Worm (Caenorhabditis elegans): ENCODE results near the gene rpn-3.

Gene rpn-3

ce11 chrIII:8413501-8413900, 33.7 kb upstream of the rpn-3 start:
- no peak for TF ChIP-seq mdl-1 (tag; optimal IDR thresholded peaks at IDR 0.05)
- no peak for TF ChIP-seq C34F6.9 (tag; optimal IDR thresholded peaks at IDR 0.05)
- no peak for TF ChIP-seq elt-1 (tag; optimal IDR thresholded peaks at IDR 0.05)
- no peak for TF ChIP-seq mbf-1 (tag; optimal IDR thresholded peaks at IDR 0.05)
- TF ChIP-seq nhr-77 (tag; optimal IDR thresholded peaks at IDR 0.05): no peak
- TF ChIP-seq ZK546.5 (tag; optimal IDR thresholded peaks at IDR 0.05): no peak
- TF ChIP-seq zag-1 (tag; optimal IDR thresholded peaks at IDR 0.05): no peak
- no peak for TF ChIP-seq ceh-82 (tag; optimal IDR thresholded peaks at IDR 0.05)
- TF ChIP-seq nhr-11 (tag; optimal IDR thresholded peaks at IDR 0.05): no peak
- no peak for TF ChIP-seq unc-55 (GFP tag; optimal IDR thresholded peaks at IDR 0.05)
- no peak for TF ChIP-seq nhr-23 (tag; optimal IDR thresholded peaks at IDR 0.05)
- TF ChIP-seq mab-5 (tag; optimal IDR thresholded peaks at IDR 0.05): no peak
- no peak for TF ChIP-seq nhr-129 (tag; optimal IDR thresholded peaks at IDR 0.05)
- no peak for TF ChIP-seq fos-1 (tag; optimal IDR thresholded peaks at IDR 0.05)
- no peak for TF ChIP-seq lin-11 (tag; optimal IDR thresholded peaks at IDR 0.05)
- TF ChIP-seq unc-62 (GFP tag; optimal IDR thresholded peaks at IDR 0.05): no peak
- no peak for TF ChIP-seq Y55F3AM.14 (GFP tag; optimal IDR thresholded peaks at IDR 0.05)

- TF ChIP-seq nhr-77 (tag; optimal IDR thresholded peaks at IDR 0.05) (no peak), ceh-82 (tag; optimal IDR thresholded peaks at IDR 0.05) (no peak), ztf-1 (GFP tag; conservative IDR thresholded peaks at IDR 0.05) (no peak)
Observed at ce11 chrIII:8416871-8417191, 30.3 kb upstream of the rpn-3 start.

ce11 chrIII:8417192-8417967, 29.8 kb upstream of the rpn-3 start:
- TF ChIP-seq sem-4 (tag; optimal IDR thresholded peaks at IDR 0.05) (peak; percentile 93), elt-1 (tag; optimal IDR thresholded peaks at IDR 0.05) (no peak), fos-1 (tag; optimal IDR thresholded peaks at IDR 0.05) (peak; percentile 88), ztf-1 (GFP tag; conservative IDR thresholded peaks at IDR 0.05) (no peak), lin-13 (GFP tag; optimal IDR thresholded peaks at IDR 0.05) (peak; percentile 93), blmp-1 (tag; optimal IDR thresholded peaks at IDR 0.05; ENCODE audit: insufficient read depth) (peak; percentile 77), elt-3 (tag; optimal IDR thresholded peaks at IDR 0.05) (no peak), ama-1 (optimal IDR thresholded peaks at IDR 0.05) (no peak), nhr-237 (tag; optimal IDR thresholded peaks at IDR 0.05) (no peak), lin-39 (tag; optimal IDR thresholded peaks at IDR 0.05) (peak; percentile 90), F13H6.1 (tag; optimal IDR thresholded peaks at IDR 0.05) (peak; percentile 98), snpc-4 (tag; optimal IDR thresholded peaks at IDR 0.05) (peak; percentile 64), ztf-11 (tag; optimal IDR thresholded peaks at IDR 0.05) (peak; percentile 49), sma-3 (GFP tag; optimal IDR thresholded peaks at IDR 0.05) (peak; percentile 90), R02D3.7 (tag; optimal IDR thresholded peaks at IDR 0.05) (peak; percentile 59), nhr-6 (tag; optimal IDR thresholded peaks at IDR 0.05) (peak; percentile 91), zag-1 (tag; optimal IDR thresholded peaks at IDR 0.05) (peak; percentile 89), ZK546.5 (tag; optimal IDR thresholded peaks at IDR 0.05) (peak; percentile 60), nhr-25 (tag; optimal IDR thresholded peaks at IDR 0.05) (peak; percentile 90), nhr-77 (tag; optimal IDR thresholded peaks at IDR 0.05) (no peak), egl-27 (tag; optimal IDR thresholded peaks at IDR 0.05) (peak; percentile 77), lin-11 (tag; optimal IDR thresholded peaks at IDR 0.05) (peak; percentile 94), mab-5 (tag; optimal IDR thresholded peaks at IDR 0.05) (peak; percentile 95), crh-2 (tag; optimal IDR thresholded peaks at IDR 0.05) (peak; percentile 96), sma-9 (GFP tag; optimal IDR thresholded peaks at IDR 0.05) (peak; percentile 89), sma-9 (tag; optimal IDR thresholded peaks at IDR 0.05) (no peak), nhr-10 (tag; optimal IDR thresholded peaks at IDR 0.05) (peak; percentile 67), nhr-21 (tag; optimal IDR thresholded peaks at IDR 0.05) (peak; percentile 90), Y55F3AM.14 (GFP tag; optimal IDR thresholded peaks at IDR 0.05) (peak; percentile 88), C34F6.9 (tag; optimal IDR thresholded peaks at IDR 0.05) (peak; percentile 93), unc-55 (GFP tag; optimal IDR thresholded peaks at IDR 0.05) (peak; percentile 85), gmeb-1 (tag; optimal IDR thresholded peaks at IDR 0.05) (peak; percentile 73), mdl-1 (tag; optimal IDR thresholded peaks at IDR 0.05) (peak; percentile 74 to 90), nhr-23 (tag; optimal IDR thresholded peaks at IDR 0.05) (no peak), ceh-16 (tag; optimal IDR thresholded peaks at IDR 0.05) (peak; percentile 20), unc-39 (tag; optimal IDR thresholded peaks at IDR 0.05) (no peak), ztf-4 (tag; optimal IDR thresholded peaks at IDR 0.05) (peak; percentile 91), lsy-2 (tag; optimal IDR thresholded peaks at IDR 0.05) (peak; percentile 95 to 99), nhr-129 (tag; optimal IDR thresholded peaks at IDR 0.05) (peak; percentile 97), mbf-1 (tag; optimal IDR thresholded peaks at IDR 0.05) (no peak), skn-1 (tag; optimal IDR thresholded peaks at IDR 0.05) (no peak), nhr-12 (tag; optimal IDR thresholded peaks at IDR 0.05) (peak; percentile 62), ceh-82 (tag; optimal IDR thresholded peaks at IDR 0.05) (peak; percentile 49), aly-2 (tag; optimal IDR thresholded peaks at IDR 0.05) (no peak), unc-62 (GFP tag; optimal IDR thresholded peaks at IDR 0.05) (peak; percentile 79)
